Worm (Caenorhabditis elegans): ENCODE measurements around the gene nop-1.

DNA sequence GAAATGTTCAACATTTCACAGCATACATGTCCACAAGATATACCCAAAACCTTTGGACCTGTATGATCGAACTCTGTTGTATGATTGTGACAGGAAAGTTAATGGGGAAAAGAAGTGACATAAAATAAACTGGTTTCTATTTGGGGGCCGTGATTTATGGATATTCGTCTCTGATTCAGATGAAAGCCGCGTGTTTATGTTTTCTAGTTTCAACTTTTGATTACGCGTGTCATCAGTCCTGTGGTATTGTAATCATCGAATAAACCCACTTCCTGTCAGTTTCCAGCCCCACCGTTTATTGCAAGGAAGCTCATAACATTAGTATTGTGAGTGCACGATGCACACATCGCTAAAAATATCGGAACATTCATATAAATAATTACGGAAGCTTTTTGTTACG is 36.3 kb upstream of the nop-1 start:
- TF ChIP-seq him-1 (tag; optimal IDR thresholded peaks at IDR 0.05), result no peak
- TF ChIP-seq dao-5 (tag; optimal IDR thresholded peaks at IDR 0.05), result no peak

Data from whole organism, L4/young adult.